Fruit fly (Drosophila melanogaster): ENCODE data around the gene CG6985.

- TF ChIP-seq chm (GFP tag; IDR thresholded peaks at IDR 0.05) (no peak), ken (GFP tag; IDR thresholded peaks at IDR 0.05) (no peak), CG10462 (GFP tag; optimal IDR thresholded peaks at IDR 0.05) (no peak), ems (GFP tag; optimal IDR thresholded peaks at IDR 0.05) (no peak), CG10274 (GFP tag; optimal IDR thresholded peaks at IDR 0.05) (no peak), Deaf1 (tag; optimal IDR thresholded peaks at IDR 0.05) (no peak), CG33557 (GFP tag; optimal IDR thresholded peaks at IDR 0.05) (no peak), zen2 (GFP tag; IDR thresholded peaks at IDR 0.05; ENCODE audit: partially characterized antibody) (no peak), Dfd (GFP tag; optimal IDR thresholded peaks at IDR 0.05) (no peak), CG8765 (GFP tag; IDR thresholded peaks at IDR 0.05) (no peak)
Observed at dm6 chr3R:22755187-22755777, 14.3 kb downstream of the CG6985 start.
